Fruit fly (Drosophila melanogaster) whole organism, embryonic: Measurements from ENCODE around the gene Sce.

ENCODE experiments used
- Bdp1 ChIP-seq: fragments of 200-800 bp; sonication (Bioruptor generic); optimal IDR thresholded peaks from 3 replicates; lab custom pipeline; 2016; ENCODE audit warnings: missing biosample characterization, missing genetic modification characterization
- CG10147 ChIP-seq: fragments of 200-800 bp; sonication (Bioruptor generic); optimal IDR thresholded peaks from 2 replicates; lab custom pipeline; 2019; ENCODE audit warnings: missing biosample characterization, mild to moderate bottlenecking, missing genetic modification characterization, moderate library complexity
- CG15514 ChIP-seq: fragments of 200-800 bp; sonication (Bioruptor generic); optimal IDR thresholded peaks from 3 replicates; lab custom pipeline; 2017; ENCODE audit warnings: missing biosample characterization, missing genetic modification characterization, mild to moderate bottlenecking, moderate library complexity, missing genetic modification reagents
- CG16863 ChIP-seq: fragments of 200-800 bp; sonication (Bioruptor generic); optimal IDR thresholded peaks from 3 replicates; lab custom pipeline; 2016; ENCODE audit warnings: missing biosample characterization, missing genetic modification characterization
- CG17328 ChIP-seq: fragments of 200-800 bp; sonication (Bioruptor generic); IDR thresholded peaks from 2 replicates; pipeline ENCODE4 v1.3.6; 2022; ENCODE audit warnings: missing biosample characterization, missing genetic modification characterization
- CG1792 ChIP-seq: fragments of 200-800 bp; sonication (Bioruptor generic); optimal IDR thresholded peaks from 2 replicates; lab custom pipeline; 2016; ENCODE audit warnings: missing biosample characterization, missing genetic modification characterization
- CG18262 ChIP-seq: fragments of 200-800 bp; optimal IDR thresholded peaks from 3 replicates; lab custom pipeline; 2019; ENCODE audit warnings: missing biosample characterization, mild to moderate bottlenecking, missing genetic modification characterization, moderate library complexity
- CG4617 ChIP-seq: fragments of 200-800 bp; sonication (Bioruptor generic); optimal IDR thresholded peaks from 3 replicates; lab custom pipeline; 2016; ENCODE audit warnings: missing biosample characterization, missing genetic modification characterization, borderline replicate concordance
- CG5180 ChIP-seq: fragments of 200-800 bp; sonication (Bioruptor generic); optimal IDR thresholded peaks from 3 replicates; lab custom pipeline; 2017; ENCODE audit warnings: missing biosample characterization, missing genetic modification characterization, mild to moderate bottlenecking, moderate library complexity, missing genetic modification reagents
- CG6689 ChIP-seq: fragments of 200-800 bp; sonication (Bioruptor generic); IDR thresholded peaks from 2 replicates; pipeline ENCODE4 v1.3.6; 2022; ENCODE audit warnings: missing biosample characterization, missing genetic modification characterization
- CG6813 ChIP-seq: fragments of 200-800 bp; sonication (Bioruptor generic); optimal IDR thresholded peaks from 2 replicates; lab custom pipeline; 2017; ENCODE audit warnings: missing biosample characterization, missing genetic modification characterization, mild to moderate bottlenecking, moderate library complexity, missing genetic modification reagents
- CG8765 ChIP-seq: fragments of 200-800 bp; sonication (Bioruptor generic); IDR thresholded peaks from 2 replicates; pipeline ENCODE4 v1.3.6; 2022; ENCODE audit warnings: missing biosample characterization, missing genetic modification characterization
- CG9797 ChIP-seq: fragments of 200-800 bp; sonication (Bioruptor generic); optimal IDR thresholded peaks from 3 replicates; lab custom pipeline; 2018; ENCODE audit warnings: missing biosample characterization, mild to moderate bottlenecking, missing genetic modification characterization
- Doc3 ChIP-seq: fragments of 200-800 bp; sonication (Bioruptor generic); IDR thresholded peaks from 3 replicates; pipeline ENCODE4 v1.3.6; 2022; ENCODE audit warnings: missing biosample characterization, missing genetic modification characterization; ENCODE audit not compliant: partially characterized antibody
- Dp ChIP-seq: fragments of 200-800 bp; sonication (Bioruptor generic); optimal IDR thresholded peaks from 2 replicates; lab custom pipeline; 2018; ENCODE audit warnings: missing biosample characterization, mild to moderate bottlenecking, missing genetic modification characterization, moderate library complexity
- E2f2 ChIP-seq: fragments of 200-800 bp; sonication (Bioruptor generic); IDR thresholded peaks from 2 replicates; pipeline ENCODE4 v1.3.6; 2022; ENCODE audit warnings: missing biosample characterization, missing genetic modification characterization
- Ets97D ChIP-seq: fragments of 200-800 bp; sonication (Bioruptor generic); optimal IDR thresholded peaks from 3 replicates; lab custom pipeline; 2016; ENCODE audit warnings: missing biosample characterization, missing genetic modification characterization
- Gug ChIP-seq: fragments of 200-800 bp; sonication (Bioruptor generic); IDR thresholded peaks from 4 replicates; pipeline ENCODE4 v1.3.6; 2022; ENCODE audit warnings: missing biosample characterization, missing genetic modification characterization
- MBD-R2 ChIP-seq: fragments of 200-800 bp; sonication (Bioruptor generic); IDR thresholded peaks from 2 replicates; pipeline ENCODE4 v1.3.6; 2022; ENCODE audit warnings: missing biosample characterization, missing genetic modification characterization
- MESR4 ChIP-seq: fragments of 200-800 bp; sonication (Bioruptor generic); optimal IDR thresholded peaks from 2 replicates; lab custom pipeline; 2018; ENCODE audit warnings: missing biosample characterization, mild to moderate bottlenecking, missing genetic modification characterization, moderate library complexity
- Myb ChIP-seq: fragments of 200-800 bp; sonication (Bioruptor generic); optimal IDR thresholded peaks from 2 replicates; lab custom pipeline; 2016; ENCODE audit warnings: missing biosample characterization, missing genetic modification characterization
- Nf-YB ChIP-seq: fragments of 200-800 bp; sonication (Bioruptor generic); optimal IDR thresholded peaks from 3 replicates; lab custom pipeline; 2019; ENCODE audit warnings: missing biosample characterization, mild to moderate bottlenecking, missing genetic modification characterization, moderate library complexity
- Oaz ChIP-seq: fragments of 200-800 bp; sonication (Bioruptor generic); IDR thresholded peaks from 2 replicates; pipeline ENCODE4 v1.3.6; 2022; ENCODE audit warnings: missing biosample characterization, missing genetic modification characterization
- Sry-β ChIP-seq: fragments of 200-800 bp; sonication (Bioruptor generic); optimal IDR thresholded peaks from 2 replicates; lab custom pipeline; 2018; ENCODE audit warnings: missing biosample characterization, mild to moderate bottlenecking, missing genetic modification characterization, moderate library complexity
- Xbp1 ChIP-seq: fragments of 200-800 bp; sonication (Bioruptor generic); optimal IDR thresholded peaks from 3 replicates; lab custom pipeline; 2016; ENCODE audit warnings: missing biosample characterization, mild to moderate bottlenecking, missing genetic modification characterization
- bigmax ChIP-seq: fragments of 200-800 bp; sonication (Bioruptor generic); optimal IDR thresholded peaks from 2 replicates; lab custom pipeline; 2018; ENCODE audit warnings: missing biosample characterization, mild to moderate bottlenecking, missing genetic modification characterization
- btn ChIP-seq: fragments of 200-800 bp; sonication (Bioruptor generic); optimal IDR thresholded peaks from 2 replicates; lab custom pipeline; 2016; ENCODE audit warnings: missing biosample characterization, missing genetic modification characterization
- cato ChIP-seq: fragments of 200-800 bp; sonication (Bioruptor generic); optimal IDR thresholded peaks from 2 replicates; lab custom pipeline; 2016; ENCODE audit warnings: missing biosample characterization, missing genetic modification characterization, borderline replicate concordance
- ftz-f1 ChIP-seq: fragments of 200-800 bp; sonication (Bioruptor generic); optimal IDR thresholded peaks from 2 replicates; lab custom pipeline; 2016; ENCODE audit warnings: missing biosample characterization, missing genetic modification characterization
- gce ChIP-seq: fragments of 200-800 bp; sonication (Bioruptor generic); IDR thresholded peaks from 3 replicates; pipeline ENCODE4 v1.3.6; 2022; ENCODE audit warnings: missing biosample characterization, missing genetic modification characterization
- gem ChIP-seq: fragments of 200-800 bp; sonication (Bioruptor generic); optimal IDR thresholded peaks from 2 replicates; lab custom pipeline; 2019; ENCODE audit warnings: missing biosample characterization, mild to moderate bottlenecking, missing genetic modification characterization, moderate library complexity
- gfzf ChIP-seq: fragments of 200-800 bp; sonication (Bioruptor generic); optimal IDR thresholded peaks from 2 replicates; lab custom pipeline; 2016; ENCODE audit warnings: missing biosample characterization, mild to moderate bottlenecking, missing genetic modification characterization, moderate library complexity
- kah ChIP-seq: fragments of 200-800 bp; sonication (Bioruptor generic); optimal IDR thresholded peaks from 2 replicates; lab custom pipeline; 2018; ENCODE audit warnings: missing biosample characterization, mild to moderate bottlenecking, missing genetic modification characterization
- kay ChIP-seq: fragments of 200-800 bp; sonication (Bioruptor generic); optimal IDR thresholded peaks from 2 replicates; lab custom pipeline; 2016; ENCODE audit warnings: missing biosample characterization, missing genetic modification characterization
- pzg ChIP-seq: fragments of 200-800 bp; sonication (Bioruptor generic); optimal IDR thresholded peaks from 3 replicates; lab custom pipeline; 2018; ENCODE audit warnings: missing biosample characterization, mild to moderate bottlenecking, missing genetic modification characterization, moderate library complexity
- ranshi ChIP-seq: fragments of 200-800 bp; sonication (Bioruptor generic); IDR thresholded peaks from 2 replicates; pipeline ENCODE4 v1.3.6; 2022; ENCODE audit warnings: missing biosample characterization, missing genetic modification characterization
- seq ChIP-seq: fragments of 200-800 bp; sonication (Bioruptor generic); IDR thresholded peaks from 2 replicates; pipeline ENCODE4 v1.3.6; 2022; ENCODE audit warnings: missing biosample characterization, missing genetic modification characterization
- sob ChIP-seq: fragments of 200-800 bp; sonication (Bioruptor generic); IDR thresholded peaks from 2 replicates; pipeline ENCODE4 v1.3.6; 2022; ENCODE audit warnings: missing biosample characterization, missing genetic modification characterization
- tll ChIP-seq, 2 experiments: fragments of 200-800 bp in 1 of 2; fragments of >200 bp in 1 of 2; sonication (Bioruptor generic) in 1 of 2; optimal IDR thresholded peaks; 2 replicates each; lab custom pipeline; 2017 to 2019; ENCODE audit warnings: missing biosample characterization in 2 of 2, missing genetic modification characterization in 2 of 2, mild to moderate bottlenecking in 1 of 2, moderate library complexity in 1 of 2
- wek ChIP-seq: fragments of 200-800 bp; sonication (Bioruptor generic); optimal IDR thresholded peaks from 3 replicates; lab custom pipeline; 2018; ENCODE audit warnings: missing biosample characterization, mild to moderate bottlenecking, missing genetic modification characterization, moderate library complexity
- wor ChIP-seq: fragments of 200-800 bp; sonication (Bioruptor generic); IDR thresholded peaks from 2 replicates; pipeline ENCODE4 v1.3.6; 2022; ENCODE audit warnings: missing biosample characterization, missing genetic modification characterization

Sce gene

DNA sequence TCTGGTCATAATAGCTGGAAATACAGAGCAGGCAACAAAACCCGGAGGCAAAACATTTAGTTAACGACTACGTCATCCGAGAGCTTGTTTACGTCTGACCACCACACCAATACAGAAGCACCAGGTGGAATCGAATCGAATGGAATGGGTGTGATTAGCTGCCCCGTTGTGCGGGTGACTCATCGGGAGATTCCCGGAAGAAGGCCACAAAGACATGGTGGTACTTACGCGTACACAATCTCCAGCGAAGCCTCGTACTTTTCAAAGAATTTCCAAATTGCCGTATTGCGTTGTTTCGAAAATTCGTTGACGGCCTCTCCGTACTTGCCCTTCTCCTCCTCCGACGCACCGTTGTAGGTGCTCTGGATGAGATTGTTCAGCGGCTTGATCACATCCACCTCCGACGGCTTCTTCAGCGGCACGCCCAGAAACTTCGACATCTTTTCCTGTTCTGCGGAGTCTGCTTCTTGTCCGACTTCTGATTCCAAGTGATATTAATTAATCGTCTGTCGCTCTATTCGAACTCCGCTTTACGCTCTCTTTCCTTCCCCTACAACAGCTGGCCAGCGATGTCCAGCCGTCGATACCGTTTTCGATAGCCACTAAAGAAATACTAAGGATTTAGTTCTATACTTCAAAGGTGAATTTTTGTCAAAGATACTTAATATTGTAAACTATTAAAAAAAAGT is 17.9 kb upstream of the Sce start, which contains the start of gene ALiX (continued):
- no peak for TF ChIP-seq Xbp1 (GFP tag; lab: Kevin White, UChicago)
- no peak for TF ChIP-seq btn (GFP tag; lab: Kevin White, UChicago)
- TF ChIP-seq kay (GFP tag; lab: Kevin White, UChicago) = peak; percentile 67
- no peak for TF ChIP-seq Sry-β (GFP tag; lab: Kevin White, UChicago)
- TF ChIP-seq, all 482 proteins: peak for 18

DNA sequence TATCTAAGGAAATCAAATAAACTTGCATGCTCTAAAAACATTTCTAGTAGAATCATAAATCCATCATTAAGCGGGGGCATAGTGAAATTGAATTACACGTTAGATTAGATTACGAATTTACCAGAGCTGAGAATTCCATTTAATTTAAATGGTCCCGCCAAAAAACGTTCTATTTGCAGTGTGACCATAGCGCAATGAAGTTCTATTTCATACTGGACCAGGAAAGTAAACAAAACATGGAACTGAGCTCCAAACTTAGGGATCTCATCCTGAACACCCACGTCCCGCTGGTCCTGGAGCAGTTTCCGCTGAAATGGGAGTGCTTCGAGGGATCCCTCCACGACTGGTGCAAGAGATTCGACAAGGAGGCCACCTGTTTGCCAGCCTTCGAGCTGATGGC is 13.2 kb upstream of the Sce start, which contains the start of gene HSPBAP1:
TSS of gene HSPBAP1 (plus strand) at position 217 of the 400 bp plus-strand sequence.
- peak; percentile 58 for TF ChIP-seq CG9797
- no peak for TF ChIP-seq CG6689 (GFP tag; lab: Robert Waterston, UW)
- TF ChIP-seq gfzf (GFP tag; lab: Kevin White, UChicago) = peak; percentile 67
- no peak for TF ChIP-seq CG8765
- no peak for TF ChIP-seq gce
- peak; percentile 87 for TF ChIP-seq E2f2
- TF ChIP-seq Nf-YB (GFP tag; lab: Kevin White, UChicago) = no peak
- peak; percentile 0 for TF ChIP-seq CG15514 (GFP tag; lab: Kevin White, UChicago)
- TF ChIP-seq Dp = peak; percentile 81
- TF ChIP-seq ftz-f1 (GFP tag; lab: Kevin White, UChicago) = peak; percentile 71
- TF ChIP-seq CG10147 (GFP tag; lab: Kevin White, UChicago) = no peak
- peak; percentile 33 for TF ChIP-seq MESR4 (GFP tag; lab: Kevin White, UChicago)
- TF ChIP-seq Ets97D (GFP tag; lab: Kevin White, UChicago) = no peak
- peak; percentile 38 for TF ChIP-seq pzg (GFP tag; lab: Kevin White, UChicago)
- TF ChIP-seq CG4617 = peak; percentile 42
- no peak for TF ChIP-seq ranshi (GFP tag; lab: Robert Waterston, UW)
- no peak for TF ChIP-seq CG5180 (GFP tag; lab: Kevin White, UChicago)
- TF ChIP-seq Oaz = no peak
- no peak for TF ChIP-seq CG16863 (GFP tag; lab: Kevin White, UChicago)
- no peak for TF ChIP-seq Gug
- TF ChIP-seq Doc3 (GFP tag; lab: Robert Waterston, UW) = no peak
- peak; percentile 41 for TF ChIP-seq Myb
- TF ChIP-seq gem (tag; lab: Kevin White, UChicago) = no peak
- peak; percentile 46; the same call in 1 of the 2 replicates for TF ChIP-seq MBD-R2 (GFP tag; lab: Robert Waterston, UW)
- TF ChIP-seq tll (GFP tag; optimal IDR thresholded peaks at IDR 0.05; lab: Kevin White, UChicago) = no peak
- TF ChIP-seq kah (GFP tag; lab: Kevin White, UChicago) = no peak
- TF ChIP-seq bigmax (GFP tag; lab: Kevin White, UChicago) = no peak

DNA sequence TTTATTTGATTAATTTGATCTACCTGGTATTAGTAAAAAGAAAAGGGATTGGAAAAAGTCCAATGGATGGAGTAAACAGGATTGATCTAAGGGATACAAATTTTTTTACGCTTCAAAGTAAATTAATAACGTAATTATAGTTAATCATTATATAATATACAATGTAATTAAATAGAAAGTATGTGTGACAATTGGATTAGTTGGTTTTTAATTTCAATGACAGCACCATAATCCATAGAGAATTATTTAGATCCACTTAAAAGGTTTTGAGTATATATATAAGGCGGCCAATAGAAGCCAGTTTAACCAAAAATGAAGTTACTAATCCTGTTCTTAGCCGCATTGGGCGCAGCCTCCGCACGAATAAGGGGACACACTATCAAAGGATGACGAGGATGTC is 12.8 kb upstream of the Sce start, which contains the start of gene Acp98AB:
TSS of gene Acp98AB (plus strand) at position 301 of the 400 bp plus-strand sequence.
- no peak for TF ChIP-seq gce
- no peak for TF ChIP-seq cato (GFP tag; lab: Kevin White, UChicago)
- TF ChIP-seq sob (GFP tag; lab: Robert Waterston, UW) = no peak
- TF ChIP-seq CG18262 (tag; lab: Kevin White, UChicago) = no peak
- no peak for TF ChIP-seq CG1792 (GFP tag; lab: Kevin White, UChicago)
- TF ChIP-seq seq (GFP tag; lab: Robert Waterston, UW) = no peak
- no peak for TF ChIP-seq Bdp1
- TF ChIP-seq CG6813 (GFP tag; lab: Kevin White, UChicago) = no peak
- no peak for TF ChIP-seq wek (GFP tag; lab: Kevin White, UChicago)
- TF ChIP-seq CG17328 = no peak
- TF ChIP-seq wor (GFP tag; lab: Robert Waterston, UW) = no peak
